Fruit fly (Drosophila melanogaster) whole organism, embryonic: ENCODE measurements around the gene Bhmt.

Experiments used
- Ada2b ChIP-seq: fragments of 200-800 bp; sonication (Bioruptor generic); IDR thresholded peaks from 2 replicates; pipeline ENCODE4 v1.3.6; 2022; ENCODE audit warnings: missing biosample characterization, missing genetic modification characterization
- Atf3 ChIP-seq: fragments of 200-800 bp; sonication (Bioruptor generic); optimal IDR thresholded peaks from 3 replicates; lab custom pipeline; 2016; ENCODE audit warnings: missing biosample characterization, missing genetic modification characterization
- Blimp-1 ChIP-seq: fragments of 200-800 bp; sonication (Bioruptor generic); optimal IDR thresholded peaks from 3 replicates; lab custom pipeline; 2018; ENCODE audit warnings: missing biosample characterization, missing genetic modification characterization, mild to moderate bottlenecking, moderate library complexity, missing genetic modification reagents
- CG11093 ChIP-seq: fragments of 200-800 bp; sonication (Bioruptor generic); IDR thresholded peaks from 3 replicates; pipeline ENCODE4 v1.3.6; 2022; ENCODE audit warnings: missing biosample characterization, missing genetic modification characterization
- CG11560 ChIP-seq: fragments of 200-800 bp; sonication (Bioruptor generic); IDR thresholded peaks from 3 replicates; pipeline ENCODE4 v1.3.6; 2022; ENCODE audit warnings: missing biosample characterization, missing genetic modification characterization
- CG15269 ChIP-seq: fragments of 200-800 bp; sonication (Bioruptor generic); optimal IDR thresholded peaks from 2 replicates; lab custom pipeline; 2018; ENCODE audit warnings: missing biosample characterization, mild to moderate bottlenecking, missing genetic modification characterization, moderate library complexity
- CG15479 ChIP-seq: fragments of 200-800 bp; sonication (Bioruptor generic); optimal IDR thresholded peaks from 3 replicates; lab custom pipeline; 2019; ENCODE audit warnings: missing biosample characterization, mild to moderate bottlenecking, missing genetic modification characterization, moderate library complexity
- CG16813 ChIP-seq: fragments of 200-800 bp; sonication (Bioruptor generic); IDR thresholded peaks from 3 replicates; pipeline ENCODE4 v1.3.6; 2022; ENCODE audit warnings: missing biosample characterization, missing genetic modification characterization; ENCODE audit not compliant: partially characterized antibody
- CG17186 ChIP-seq: fragments of 200-800 bp; sonication (Bioruptor generic); optimal IDR thresholded peaks from 3 replicates; lab custom pipeline; 2017; ENCODE audit warnings: missing biosample characterization, missing genetic modification reagents, missing genetic modification characterization
- CG2889 ChIP-seq: fragments of 200-800 bp; sonication (Bioruptor generic); IDR thresholded peaks from 3 replicates; pipeline ENCODE4 v1.3.6; 2022; ENCODE audit warnings: missing biosample characterization, missing genetic modification characterization
- CG31224 ChIP-seq: fragments of 200-800 bp; sonication (Bioruptor generic); IDR thresholded peaks from 2 replicates; pipeline ENCODE4 v1.3.6; 2022; ENCODE audit warnings: missing biosample characterization, missing genetic modification characterization
- CG33213 ChIP-seq: fragments of 200-800 bp; sonication (Bioruptor generic); optimal IDR thresholded peaks from 3 replicates; lab custom pipeline; 2016; ENCODE audit warnings: missing biosample characterization, missing genetic modification characterization
- CG3847 ChIP-seq: fragments of 200-800 bp; sonication (Bioruptor generic); IDR thresholded peaks from 2 replicates; pipeline ENCODE4 v1.3.6; 2022; ENCODE audit warnings: missing biosample characterization, missing genetic modification characterization
- CG4730 ChIP-seq: fragments of 200-800 bp; sonication (Bioruptor generic); IDR thresholded peaks from 2 replicates; pipeline ENCODE4 v1.3.6; 2022; ENCODE audit warnings: missing biosample characterization, missing genetic modification characterization
- CG7357 ChIP-seq: fragments of 200-800 bp; sonication (Bioruptor generic); IDR thresholded peaks from 3 replicates; pipeline ENCODE4 v1.3.6; 2022; ENCODE audit warnings: missing biosample characterization, missing genetic modification characterization
- CG7928 ChIP-seq: fragments of 200-800 bp; sonication (Bioruptor generic); optimal IDR thresholded peaks from 2 replicates; lab custom pipeline; 2017; ENCODE audit warnings: missing biosample characterization, mild to moderate bottlenecking, missing genetic modification characterization
- CG8281 ChIP-seq: fragments of 200-800 bp; sonication (Bioruptor generic); optimal IDR thresholded peaks from 2 replicates; lab custom pipeline; 2018; ENCODE audit warnings: missing biosample characterization, mild to moderate bottlenecking, missing genetic modification characterization, moderate library complexity
- CG8944 ChIP-seq: fragments of 200-800 bp; sonication (Bioruptor generic); optimal IDR thresholded peaks from 3 replicates; lab custom pipeline; 2016; ENCODE audit warnings: missing biosample characterization, missing genetic modification characterization
- CG9215 ChIP-seq: fragments of 200-800 bp; sonication (Bioruptor generic); IDR thresholded peaks from 2 replicates; pipeline ENCODE4 v1.3.6; 2022; ENCODE audit warnings: missing biosample characterization, missing genetic modification characterization
- CG9609 ChIP-seq: fragments of 200-800 bp; sonication (Bioruptor generic); optimal IDR thresholded peaks from 3 replicates; lab custom pipeline; 2016; ENCODE audit warnings: missing biosample characterization, missing genetic modification characterization
- Chrac-16 ChIP-seq: fragments of 200-800 bp; sonication (Bioruptor generic); optimal IDR thresholded peaks from 3 replicates; lab custom pipeline; 2016; ENCODE audit warnings: missing biosample characterization, missing genetic modification characterization
- CkIIα-i1 ChIP-seq: fragments of 200-800 bp; sonication (Bioruptor generic); IDR thresholded peaks from 2 replicates; pipeline ENCODE4 v1.3.6; 2022; ENCODE audit warnings: missing biosample characterization, missing genetic modification characterization
- Meics ChIP-seq: fragments of 200-800 bp; sonication (Bioruptor generic); optimal IDR thresholded peaks from 2 replicates; lab custom pipeline; 2017; ENCODE audit warnings: missing biosample characterization, mild to moderate bottlenecking, missing genetic modification characterization
- Ravus ChIP-seq: fragments of 200-800 bp; sonication (Bioruptor generic); IDR thresholded peaks from 2 replicates; pipeline ENCODE4 v1.3.6; 2022; ENCODE audit warnings: missing biosample characterization, missing genetic modification characterization
- Rx ChIP-seq: fragments of 200-800 bp; sonication (Bioruptor generic); IDR thresholded peaks from 2 replicates; pipeline ENCODE4 v1.3.6; 2022; ENCODE audit warnings: missing biosample characterization, missing genetic modification characterization
- Spps ChIP-seq: fragments of 200-800 bp; sonication (Bioruptor generic); optimal IDR thresholded peaks from 2 replicates; lab custom pipeline; 2018; ENCODE audit warnings: missing biosample characterization, mild to moderate bottlenecking, missing genetic modification characterization
- Tbp ChIP-seq: fragments of >200 bp; optimal IDR thresholded peaks from 2 replicates; lab custom pipeline; 2018; ENCODE audit warnings: missing biosample characterization, missing genetic modification characterization
- amos ChIP-seq: fragments of 200-800 bp; sonication (Bioruptor generic); IDR thresholded peaks from 2 replicates; pipeline ENCODE4 v1.3.6; 2022; ENCODE audit warnings: missing biosample characterization, missing genetic modification characterization; ENCODE audit not compliant: partially characterized antibody
- ara ChIP-seq: fragments of 200-800 bp; sonication (Bioruptor generic); IDR thresholded peaks from 2 replicates; pipeline ENCODE4 v1.3.6; 2022; ENCODE audit warnings: missing biosample characterization, missing genetic modification characterization
- az2 ChIP-seq: fragments of 200-800 bp; sonication (Bioruptor generic); optimal IDR thresholded peaks from 3 replicates; lab custom pipeline; 2016; ENCODE audit warnings: missing biosample characterization, missing genetic modification characterization
- dmrt11E ChIP-seq: fragments of 200-800 bp; sonication (Bioruptor generic); optimal IDR thresholded peaks from 3 replicates; lab custom pipeline; 2018; ENCODE audit warnings: missing biosample characterization, mild to moderate bottlenecking, missing genetic modification characterization, moderate library complexity
- fd3F ChIP-seq: fragments of 200-800 bp; sonication (Bioruptor generic); optimal IDR thresholded peaks from 2 replicates; lab custom pipeline; 2018; ENCODE audit warnings: missing biosample characterization, mild to moderate bottlenecking, missing genetic modification characterization, moderate library complexity
- fru ChIP-seq: fragments of >200 bp; optimal IDR thresholded peaks from 2 replicates; lab custom pipeline; 2017
- grau ChIP-seq: fragments of 200-800 bp; optimal IDR thresholded peaks from 3 replicates; lab custom pipeline; 2019; ENCODE audit warnings: missing biosample characterization, mild to moderate bottlenecking, missing genetic modification characterization, moderate library complexity
- knrl ChIP-seq: fragments of 200-800 bp; sonication (Bioruptor generic); IDR thresholded peaks from 3 replicates; pipeline ENCODE4 v1.3.6; 2022; ENCODE audit warnings: missing biosample characterization, missing genetic modification characterization; ENCODE audit not compliant: partially characterized antibody
- lov ChIP-seq, 2 experiments: fragments of 200-800 bp in 1 of 2; fragments of >200 bp in 1 of 2; sonication (Bioruptor generic) in 1 of 2; IDR thresholded peaks in 1 of 2; optimal IDR thresholded peaks in 1 of 2; 2 replicates in 1 of 2; 3 replicates in 1 of 2; pipeline versions ENCODE4 v1.3.6 to Lab custom; 2017 to 2022; ENCODE audit warnings: missing biosample characterization in 1 of 2, missing genetic modification characterization in 1 of 2
- luna ChIP-seq: fragments of 200-800 bp; sonication (Bioruptor generic); optimal IDR thresholded peaks from 2 replicates; lab custom pipeline; 2016; ENCODE audit warnings: missing biosample characterization, missing genetic modification characterization
- maf-S ChIP-seq: fragments of 200-800 bp; sonication (Bioruptor generic); optimal IDR thresholded peaks from 2 replicates; lab custom pipeline; 2016; ENCODE audit warnings: missing biosample characterization, missing genetic modification characterization
- org-1 ChIP-seq: fragments of 200-800 bp; sonication (Bioruptor generic); optimal IDR thresholded peaks from 2 replicates; lab custom pipeline; 2017; ENCODE audit warnings: missing biosample characterization, missing genetic modification characterization
- otp ChIP-seq: fragments of 200-800 bp; sonication (Bioruptor generic); IDR thresholded peaks from 3 replicates; pipeline ENCODE4, ENCODE4 v1.3.6; 2022; ENCODE audit warnings: missing biosample characterization, missing genetic modification characterization
- pho ChIP-seq: fragments of 200-800 bp; sonication (Bioruptor generic); optimal IDR thresholded peaks from 2 replicates; lab custom pipeline; 2016; ENCODE audit warnings: missing biosample characterization, missing genetic modification characterization
- rib ChIP-seq: fragments of 200-800 bp; sonication (Bioruptor generic); IDR thresholded peaks from 2 replicates; pipeline ENCODE4 v1.3.6; 2022; ENCODE audit warnings: missing biosample characterization, missing genetic modification characterization
- schlank ChIP-seq: fragments of 200-800 bp; sonication (Bioruptor generic); optimal IDR thresholded peaks from 2 replicates; lab custom pipeline; 2018; ENCODE audit warnings: missing biosample characterization, mild to moderate bottlenecking, missing genetic modification characterization
- sd ChIP-seq: fragments of 200-800 bp; sonication (Bioruptor generic); optimal IDR thresholded peaks from 3 replicates; lab custom pipeline; 2018; ENCODE audit warnings: missing biosample characterization, mild to moderate bottlenecking, missing genetic modification characterization, moderate library complexity
- slp2 ChIP-seq: fragments of 200-800 bp; sonication (Bioruptor generic); optimal IDR thresholded peaks from 2 replicates; lab custom pipeline; 2016; ENCODE audit warnings: missing biosample characterization, missing genetic modification characterization
- sob ChIP-seq: fragments of 200-800 bp; sonication (Bioruptor generic); IDR thresholded peaks from 2 replicates; pipeline ENCODE4 v1.3.6; 2022; ENCODE audit warnings: missing biosample characterization, missing genetic modification characterization
- sug ChIP-seq: fragments of 200-800 bp; optimal IDR thresholded peaks from 2 replicates; lab custom pipeline; 2019; ENCODE audit warnings: missing biosample characterization, mild to moderate bottlenecking, missing genetic modification characterization, moderate library complexity
- tap ChIP-seq: fragments of 200-800 bp; optimal IDR thresholded peaks from 3 replicates; lab custom pipeline; 2019; ENCODE audit warnings: missing biosample characterization, mild to moderate bottlenecking, missing genetic modification characterization, moderate library complexity
- tna ChIP-seq: fragments of 200-800 bp; sonication (Bioruptor generic); IDR thresholded peaks from 2 replicates; pipeline ENCODE4 v1.3.6; 2022; ENCODE audit warnings: missing biosample characterization, missing genetic modification characterization; ENCODE audit not compliant: partially characterized antibody
- trem ChIP-seq: fragments of 200-800 bp; optimal IDR thresholded peaks from 3 replicates; lab custom pipeline; 2019; ENCODE audit warnings: missing biosample characterization, mild to moderate bottlenecking, missing genetic modification characterization, moderate library complexity
- ttk ChIP-seq: fragments of 200-800 bp; sonication (Bioruptor generic); IDR thresholded peaks from 2 replicates; pipeline ENCODE4 v2.1.2; 2022; ENCODE audit warnings: missing biosample characterization, missing genetic modification characterization
- wor ChIP-seq: fragments of 200-800 bp; sonication (Bioruptor generic); IDR thresholded peaks from 2 replicates; pipeline ENCODE4 v1.3.6; 2022; ENCODE audit warnings: missing biosample characterization, missing genetic modification characterization

Gene Bhmt

dm6 chr2L:18966214-18966556, 9.1 kb upstream of the Bhmt start (continued):
- TF ChIP-seq wor (GFP tag; lab: Robert Waterston, UW) (peak; percentile 61), dmrt11E (peak; percentile 60), CG15479 (no peak), sug (peak; percentile 87), Rx (peak; percentile 68; the same call in 1 of the 2 replicates), CG8281 (peak; percentile 57), Blimp-1 (peak; percentile 65), Chrac-16 (GFP tag; lab: Kevin White, UChicago) (peak; percentile 55), schlank (tag; lab: Kevin White, UChicago) (peak; percentile 49), lov (optimal IDR thresholded peaks at IDR 0.05; lab: Kevin White, UChicago) (no peak), lov (GFP tag; IDR thresholded peaks at IDR 0.05; lab: Robert Waterston, UW) (no peak), CG11093 (GFP tag; lab: Robert Waterston, UW) (peak; percentile 69; the same call in 2 of the 3 replicates), fru (lab: Kevin White, UChicago) (no peak), Tbp (GFP tag; lab: Kevin White, UChicago) (no peak), CG17186 (GFP tag; lab: Kevin White, UChicago) (no peak), otp (GFP tag; lab: Robert Waterston, UW) (peak; percentile 88), CG3847 (GFP tag; lab: Robert Waterston, UW) (peak; percentile 93), CG16813 (GFP tag; lab: Robert Waterston, UW) (no peak), knrl (no peak), CG11560 (tag; lab: Robert Waterston, UW) (peak; percentile 76; the same call in 2 of the 3 replicates), CG4730 (GFP tag; lab: Robert Waterston, UW) (peak; percentile 89), ttk (GFP tag; lab: Robert Waterston, UW) (peak; percentile 84), CG7928 (GFP tag; lab: Kevin White, UChicago) (peak; percentile 49), CG31224 (peak; percentile 92), tna (GFP tag; lab: Robert Waterston, UW) (no peak), amos (no peak), Ada2b (peak; percentile 91), maf-S (GFP tag; lab: Kevin White, UChicago) (peak; percentile 38), CG9215 (peak; percentile 85), trem (tag; lab: Kevin White, UChicago) (peak; percentile 50), Meics (GFP tag; lab: Kevin White, UChicago) (peak; percentile 89), sob (GFP tag; lab: Robert Waterston, UW) (peak; percentile 94), CG15269 (tag; lab: Kevin White, UChicago) (peak; percentile 82), CkIIα-i1 (peak; percentile 67; the same call in 1 of the 2 replicates), az2 (GFP tag; lab: Kevin White, UChicago) (peak; percentile 39), org-1 (GFP tag; lab: Kevin White, UChicago) (peak; percentile 58), sd (peak; percentile 44), tap (tag; lab: Kevin White, UChicago) (peak; percentile 73), CG33213 (GFP tag; lab: Kevin White, UChicago) (peak; percentile 42), ara (GFP tag; lab: Robert Waterston, UW) (peak; percentile 71), CG7357 (GFP tag; lab: Robert Waterston, UW) (peak; percentile 77), CG8944 (GFP tag; lab: Kevin White, UChicago) (no peak), slp2 (GFP tag; lab: Kevin White, UChicago) (peak; percentile 44), CG9609 (GFP tag; lab: Kevin White, UChicago) (peak; percentile 15), CG2889 (GFP tag; lab: Robert Waterston, UW) (peak; percentile 92), pho (GFP tag; lab: Kevin White, UChicago) (peak; percentile 73), luna (GFP tag; lab: Kevin White, UChicago) (no peak), fd3F (GFP tag; lab: Kevin White, UChicago) (peak; percentile 75), Spps (tag; lab: Kevin White, UChicago) (peak; percentile 49), rib (GFP tag; lab: Robert Waterston, UW) (peak; percentile 97), grau (tag; lab: Kevin White, UChicago) (peak; percentile 88), Atf3 (GFP tag; lab: Kevin White, UChicago) (no peak), Ravus (GFP tag; lab: Robert Waterston, UW) (peak; percentile 73)
